Fruit fly (Drosophila melanogaster) whole organism, prepupa: ENCODE measurements around the gene CG5402.

Experiments used
- CG11294 ChIP-seq: fragments of 200-800 bp; sonication (Bioruptor generic); IDR thresholded peaks from 2 replicates; pipeline ENCODE4 v1.3.6; 2022; ENCODE audit warnings: missing biosample characterization, missing genetic modification characterization
- CG1621 ChIP-seq: fragments of 200-800 bp; sonication (Bioruptor generic); optimal IDR thresholded peaks from 3 replicates; lab custom pipeline; 2018; ENCODE audit warnings: missing biosample characterization, mild to moderate bottlenecking, missing genetic modification characterization
- CG6276 ChIP-seq: fragments of 200-800 bp; sonication (Bioruptor generic); optimal IDR thresholded peaks from 2 replicates; lab custom pipeline; 2017; ENCODE audit warnings: missing biosample characterization, mild to moderate bottlenecking, missing genetic modification characterization
- Eip75B ChIP-seq: fragments of 200-800 bp; sonication (Bioruptor generic); optimal IDR thresholded peaks from 3 replicates; lab custom pipeline; 2016; ENCODE audit warnings: missing biosample characterization, missing genetic modification characterization

- TF ChIP-seq CG6276 (GFP tag; lab: Kevin White, UChicago) (no peak), CG1621 (tag; lab: Kevin White, UChicago) (no peak), Eip75B (GFP tag; lab: Kevin White, UChicago) (no peak), CG11294 (GFP tag; lab: Robert Waterston, UW) (no peak)
Observed at dm6 chr3R:27545752-27546151, 43.0 kb upstream of the CG5402 start, which contains the start of gene Gr98d.
